Worm (Caenorhabditis elegans): ENCODE results near the gene ZC178.2.
"Not testable (repeated sequence)": the region's sequence is repeated elsewhere in the genome, so short reads cannot be mapped to it uniquely, and the experiment has no call there.

ce11 chrV:8722160-8722559 lies 10.3 kb upstream of the ZC178.2 start, which contains the start of gene ZC196.8:
- TF ChIP-seq pqm-1 (tag; optimal IDR thresholded peaks at IDR 0.05); odd-2 (tag; optimal IDR thresholded peaks at IDR 0.05); fkh-6 (tag; optimal IDR thresholded peaks at IDR 0.05); pros-1 (tag; optimal IDR thresholded peaks at IDR 0.05); rnt-1 (tag; optimal IDR thresholded peaks at IDR 0.05); ceh-34 (tag; optimal IDR thresholded peaks at IDR 0.05); lin-11 (tag; optimal IDR thresholded peaks at IDR 0.05); nhr-11 (tag; optimal IDR thresholded peaks at IDR 0.05); lim-6 (tag; optimal IDR thresholded peaks at IDR 0.05); ceh-19 (GFP tag; optimal IDR thresholded peaks at IDR 0.05); K09A11.1 (tag; optimal IDR thresholded peaks at IDR 0.05; ENCODE audit: insufficient read depth); tbx-2 (tag; optimal IDR thresholded peaks at IDR 0.05); hlh-30 (tag; optimal IDR thresholded peaks at IDR 0.05; ENCODE audit: insufficient read depth): not testable (repeated sequence)

Data from whole organism, late embryonic.